Worm (Caenorhabditis elegans): ENCODE measurements around the gene ZK105.8.
A peak's percentile ranks its signal among the peaks of the same experiment; 100 is the strongest.

The ZK105.8 gene

ce11 chrV:7723967-7724544 lies at the start of gene ZK105.8, which contains the start of gene ZK105.6:
Gene ZK105.8 (plus strand): TSS chrV:7724494.
Gene ZK105.6 (minus strand): TSS chrV:7724067.
- no peak for TF ChIP-seq mab-9 (GFP tag; IDR thresholded peaks at IDR 0.05)
- no peak for TF ChIP-seq ets-5 (GFP tag; IDR thresholded peaks at IDR 0.05)
- TF ChIP-seq nhr-76 (tag; optimal IDR thresholded peaks at IDR 0.05) = no peak
- no peak for TF ChIP-seq lsy-2 (tag; optimal IDR thresholded peaks at IDR 0.05)
- no peak for TF ChIP-seq sptf-1 (tag; optimal IDR thresholded peaks at IDR 0.05)
- TF ChIP-seq lir-3 (tag; optimal IDR thresholded peaks at IDR 0.05; ENCODE audit: poor library complexity) = no peak
- no peak for TF ChIP-seq nhr-71 (tag; optimal IDR thresholded peaks at IDR 0.05)
- no peak for TF ChIP-seq mdl-1 (tag; optimal IDR thresholded peaks at IDR 0.05)
- no peak for TF ChIP-seq unc-30 (tag; optimal IDR thresholded peaks at IDR 0.05)
- TF ChIP-seq F16B12.6 (tag; optimal IDR thresholded peaks at IDR 0.05) = no peak
- no peak for TF ChIP-seq pax-3 (tag; optimal IDR thresholded peaks at IDR 0.05)

DNA sequence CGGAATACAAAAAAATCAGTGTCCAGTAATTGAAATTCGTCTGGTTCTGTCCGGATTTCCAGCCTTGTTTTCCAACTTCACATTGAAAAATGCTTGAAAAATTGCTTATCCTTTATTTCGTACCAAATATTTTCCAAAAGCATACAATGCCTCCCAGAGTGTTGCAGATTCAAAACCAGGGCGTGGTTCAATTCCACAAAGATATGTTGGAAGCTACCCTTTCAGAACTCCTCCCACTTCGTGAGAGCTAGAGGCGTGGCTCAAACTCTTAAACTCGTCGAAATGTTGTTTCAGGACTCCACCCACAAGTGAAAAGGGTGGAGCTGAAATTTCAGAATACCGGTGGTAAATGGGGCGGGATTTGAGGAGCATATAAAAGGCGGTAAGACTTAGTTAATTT lies 48.4 kb upstream of the ZK105.8 start, which contains the start of gene C12D5.3:
TSS of gene C12D5.3 (plus strand) at position 301 of the 400 bp plus-strand sequence.
- no peak for TF ChIP-seq ets-5 (GFP tag; IDR thresholded peaks at IDR 0.05)
- TF ChIP-seq rnt-1 (tag; optimal IDR thresholded peaks at IDR 0.05) = no peak
- TF ChIP-seq nhr-11 (tag; optimal IDR thresholded peaks at IDR 0.05) = no peak
- TF ChIP-seq ztf-4 (tag; optimal IDR thresholded peaks at IDR 0.05) = no peak
- no peak for TF ChIP-seq ceh-63 (GFP tag; optimal IDR thresholded peaks at IDR 0.05)
- no peak for TF ChIP-seq unc-30 (tag; optimal IDR thresholded peaks at IDR 0.05)
- no peak for TF ChIP-seq sox-4 (tag; optimal IDR thresholded peaks at IDR 0.05)
- TF ChIP-seq zag-1 (tag; optimal IDR thresholded peaks at IDR 0.05) = no peak
- TF ChIP-seq sup-37 (GFP tag; optimal IDR thresholded peaks at IDR 0.05) = no peak
- TF ChIP-seq snu-23 (GFP tag; optimal IDR thresholded peaks at IDR 0.05) = no peak
- no peak for TF ChIP-seq ces-1 (GFP tag; optimal IDR thresholded peaks at IDR 0.05)
- TF ChIP-seq mep-1 (tag; optimal IDR thresholded peaks at IDR 0.05) = no peak
- TF ChIP-seq efl-1 (optimal IDR thresholded peaks at IDR 0.05) = no peak
- TF ChIP-seq efl-1 (GFP tag; optimal IDR thresholded peaks at IDR 0.05 in 1 of 2) = no peak
- TF ChIP-seq ama-1 (optimal IDR thresholded peaks at IDR 0.05) = no peak
- TF ChIP-seq vab-15 (tag; optimal IDR thresholded peaks at IDR 0.05) = no peak
- no peak for TF ChIP-seq xbp-1 (tag; optimal IDR thresholded peaks at IDR 0.05)
- TF ChIP-seq ceh-90 (tag; optimal IDR thresholded peaks at IDR 0.05) = no peak
- no peak for TF ChIP-seq nhr-85 (tag)
- TF ChIP-seq fos-1 (tag; optimal IDR thresholded peaks at IDR 0.05) = no peak
- TF ChIP-seq nhr-71 (tag; optimal IDR thresholded peaks at IDR 0.05) = no peak

ce11 chrV:7681388-7681787 lies 42.9 kb upstream of the ZK105.8 start, which contains the start of gene cyp-33A1:
Gene cyp-33A1 (minus strand): TSS chrV:7681459.
- peak; percentile 75 for TF ChIP-seq nhr-20 (tag; optimal IDR thresholded peaks at IDR 0.05)
- no peak for TF ChIP-seq unc-98 (GFP tag; IDR thresholded peaks at IDR 0.05)
- no peak for TF ChIP-seq unc-62 (GFP tag; optimal IDR thresholded peaks at IDR 0.05)
- TF ChIP-seq mef-2 (tag; optimal IDR thresholded peaks at IDR 0.05) = no peak
- no peak for TF ChIP-seq sptf-1 (tag; optimal IDR thresholded peaks at IDR 0.05)
- TF ChIP-seq tlp-1 (tag; optimal IDR thresholded peaks at IDR 0.05) = no peak
- no peak for TF ChIP-seq irx-1 (tag; optimal IDR thresholded peaks at IDR 0.05)
- peak; percentile 50 for TF ChIP-seq blmp-1 (tag; optimal IDR thresholded peaks at IDR 0.05)
- TF ChIP-seq ceh-8 (GFP tag; optimal IDR thresholded peaks at IDR 0.05) = no peak
- TF ChIP-seq ceh-63 (GFP tag; optimal IDR thresholded peaks at IDR 0.05) = no peak
- TF ChIP-seq C34B4.2 (tag; optimal IDR thresholded peaks at IDR 0.05) = no peak
- TF ChIP-seq hlh-4 (tag; optimal IDR thresholded peaks at IDR 0.05) = no peak
- no peak for TF ChIP-seq hlh-17 (GFP tag; optimal IDR thresholded peaks at IDR 0.05; ENCODE audit: borderline replicate concordance)
- no peak for TF ChIP-seq lin-15B (tag; optimal IDR thresholded peaks at IDR 0.05)
- no peak for TF ChIP-seq ztf-11 (tag; optimal IDR thresholded peaks at IDR 0.05)
- no peak for TF ChIP-seq dsc-1 (tag; optimal IDR thresholded peaks at IDR 0.05)
- TF ChIP-seq snu-23 (GFP tag; optimal IDR thresholded peaks at IDR 0.05) = no peak
- no peak for TF ChIP-seq ceh-88 (GFP tag; IDR thresholded peaks at IDR 0.05)
- no peak for TF ChIP-seq nhr-84 (tag; optimal IDR thresholded peaks at IDR 0.05)
- no peak for TF ChIP-seq unc-130 (tag; optimal IDR thresholded peaks at IDR 0.05)
- TF ChIP-seq elt-2 (tag; optimal IDR thresholded peaks at IDR 0.05) = peak; percentile 8
- TF ChIP-seq swsn-7 (tag; optimal IDR thresholded peaks at IDR 0.05) = no peak
- peak; percentile 38 for TF ChIP-seq nhr-71 (tag; optimal IDR thresholded peaks at IDR 0.05)
- no peak for TF ChIP-seq skn-1 (tag; optimal IDR thresholded peaks at IDR 0.05)
- TF ChIP-seq ceh-90 (tag; optimal IDR thresholded peaks at IDR 0.05) = no peak
- no peak for TF ChIP-seq ama-1 (optimal IDR thresholded peaks at IDR 0.05)
- no peak for TF ChIP-seq pax-3 (tag; optimal IDR thresholded peaks at IDR 0.05)
- no peak for TF ChIP-seq nhr-12 (tag; optimal IDR thresholded peaks at IDR 0.05)
- TF ChIP-seq lsy-2 (tag; optimal IDR thresholded peaks at IDR 0.05) = no peak
- TF ChIP-seq hpl-2 (GFP tag; optimal IDR thresholded peaks at IDR 0.05) = no peak

Measured in whole organism, L1 larva.